Fruit fly (Drosophila melanogaster) whole organism, embryonic: Measurements from ENCODE around the gene LSm3.

Experiments used
- Atf6 ChIP-seq: fragments of 200-800 bp; sonication (Bioruptor generic); IDR thresholded peaks from 2 replicates; pipeline ENCODE4 v1.3.6; 2022; ENCODE audit warnings: missing biosample characterization, missing genetic modification characterization
- C15 ChIP-seq: fragments of 200-800 bp; sonication (Bioruptor generic); IDR thresholded peaks from 3 replicates; pipeline ENCODE4 v1.3.6; 2022; ENCODE audit warnings: missing biosample characterization, missing genetic modification characterization
- CG1024 ChIP-seq: fragments of 200-800 bp; sonication (Bioruptor generic); IDR thresholded peaks from 2 replicates; pipeline ENCODE4 v1.3.6; 2022; ENCODE audit warnings: missing biosample characterization, missing genetic modification characterization
- CG10431 ChIP-seq: fragments of 200-800 bp; sonication (Bioruptor generic); optimal IDR thresholded peaks from 3 replicates; lab custom pipeline; 2018; ENCODE audit warnings: missing biosample characterization, mild to moderate bottlenecking, missing genetic modification characterization
- CG10979 ChIP-seq: fragments of 200-800 bp; sonication (Bioruptor generic); optimal IDR thresholded peaks from 2 replicates; lab custom pipeline; 2018; ENCODE audit warnings: missing biosample characterization, mild to moderate bottlenecking, missing genetic modification characterization, moderate library complexity
- CG11456 ChIP-seq: fragments of 200-800 bp; sonication (Bioruptor generic); IDR thresholded peaks from 3 replicates; pipeline ENCODE4 v1.3.6; 2022; ENCODE audit warnings: missing biosample characterization, missing genetic modification characterization
- CG1233 ChIP-seq: fragments of 200-800 bp; sonication (Bioruptor generic); optimal IDR thresholded peaks from 4 replicates; lab custom pipeline; 2018; ENCODE audit warnings: missing biosample characterization, mild to moderate bottlenecking, missing genetic modification characterization
- CG12744 ChIP-seq: fragments of 200-800 bp; sonication (Bioruptor generic); optimal IDR thresholded peaks from 2 replicates; lab custom pipeline; 2016; ENCODE audit warnings: missing biosample characterization, missing genetic modification characterization
- CG14441 ChIP-seq: fragments of 200-800 bp; sonication (Bioruptor generic); IDR thresholded peaks from 2 replicates; pipeline ENCODE4 v1.3.6; 2022; ENCODE audit warnings: missing biosample characterization, missing genetic modification characterization
- CG18599 ChIP-seq: fragments of 200-800 bp; sonication (Bioruptor generic); optimal IDR thresholded peaks from 3 replicates; lab custom pipeline; 2017; ENCODE audit warnings: missing biosample characterization, missing genetic modification characterization, mild to moderate bottlenecking, moderate library complexity, missing genetic modification reagents
- CG3163 ChIP-seq: fragments of 200-800 bp; sonication (Bioruptor generic); optimal IDR thresholded peaks from 3 replicates; lab custom pipeline; 2016; ENCODE audit warnings: missing biosample characterization, missing genetic modification characterization
- CG3407 ChIP-seq: fragments of 200-800 bp; sonication (Bioruptor generic); optimal IDR thresholded peaks from 2 replicates; lab custom pipeline; 2018; ENCODE audit warnings: missing biosample characterization, mild to moderate bottlenecking, missing genetic modification characterization
- CG3726 ChIP-seq: fragments of 200-800 bp; sonication (Bioruptor generic); IDR thresholded peaks from 3 replicates; pipeline ENCODE4, ENCODE4 v1.3.6; 2022; ENCODE audit warnings: missing biosample characterization, missing genetic modification characterization
- CG4404 ChIP-seq: fragments of 200-800 bp; sonication (Bioruptor generic); IDR thresholded peaks from 2 replicates; pipeline ENCODE4 v1.3.6; 2022; ENCODE audit warnings: missing biosample characterization, missing genetic modification characterization
- CG6272 ChIP-seq: fragments of 200-800 bp; sonication (Bioruptor generic); IDR thresholded peaks from 2 replicates; pipeline ENCODE4 v1.3.6; 2022; ENCODE audit warnings: missing biosample characterization, missing genetic modification characterization
- CG6683 ChIP-seq: fragments of 200-800 bp; sonication (Bioruptor generic); optimal IDR thresholded peaks from 2 replicates; lab custom pipeline; 2017; ENCODE audit warnings: missing biosample characterization, mild to moderate bottlenecking, missing genetic modification characterization, missing genetic modification reagents
- CG6689 ChIP-seq: fragments of 200-800 bp; sonication (Bioruptor generic); IDR thresholded peaks from 2 replicates; pipeline ENCODE4 v1.3.6; 2022; ENCODE audit warnings: missing biosample characterization, missing genetic modification characterization
- CG7357 ChIP-seq: fragments of 200-800 bp; sonication (Bioruptor generic); IDR thresholded peaks from 3 replicates; pipeline ENCODE4 v1.3.6; 2022; ENCODE audit warnings: missing biosample characterization, missing genetic modification characterization
- CG7786 ChIP-seq: fragments of 200-800 bp; sonication (Bioruptor generic); optimal IDR thresholded peaks from 2 replicates; lab custom pipeline; 2016; ENCODE audit warnings: missing biosample characterization, missing genetic modification characterization
- CG7963 ChIP-seq: fragments of 200-800 bp; sonication (Bioruptor generic); IDR thresholded peaks from 3 replicates; pipeline ENCODE4 v1.3.6; 2022; ENCODE audit warnings: missing biosample characterization, missing genetic modification characterization; ENCODE audit not compliant: partially characterized antibody
- CG8478 ChIP-seq: fragments of >200 bp; optimal IDR thresholded peaks from 2 replicates; lab custom pipeline; 2018
- CG8765 ChIP-seq: fragments of 200-800 bp; sonication (Bioruptor generic); IDR thresholded peaks from 2 replicates; pipeline ENCODE4 v1.3.6; 2022; ENCODE audit warnings: missing biosample characterization, missing genetic modification characterization
- CG9727 ChIP-seq: fragments of 200-800 bp; sonication (Bioruptor generic); optimal IDR thresholded peaks from 3 replicates; lab custom pipeline; 2017; ENCODE audit warnings: missing biosample characterization, mild to moderate bottlenecking, missing genetic modification characterization
- D19B ChIP-seq: fragments of 200-800 bp; sonication (Bioruptor generic); optimal IDR thresholded peaks from 2 replicates; lab custom pipeline; 2017; ENCODE audit warnings: missing biosample characterization, mild to moderate bottlenecking, missing genetic modification characterization
- Dll ChIP-seq: fragments of 200-800 bp; sonication (Bioruptor generic); IDR thresholded peaks from 4 replicates; pipeline ENCODE4 v1.3.6; 2022; ENCODE audit warnings: missing biosample characterization, missing genetic modification characterization; ENCODE audit not compliant: partially characterized antibody
- Dp ChIP-seq: fragments of 200-800 bp; sonication (Bioruptor generic); optimal IDR thresholded peaks from 2 replicates; lab custom pipeline; 2018; ENCODE audit warnings: missing biosample characterization, mild to moderate bottlenecking, missing genetic modification characterization, moderate library complexity
- E2f1 ChIP-seq: fragments of 200-800 bp; sonication (Bioruptor generic); IDR thresholded peaks from 2 replicates; pipeline ENCODE4 v1.3.6; 2022; ENCODE audit warnings: missing biosample characterization, missing genetic modification characterization
- Hmx ChIP-seq: fragments of 200-800 bp; sonication (Bioruptor generic); optimal IDR thresholded peaks from 2 replicates; lab custom pipeline; 2016; ENCODE audit warnings: missing biosample characterization, missing genetic modification characterization
- Mrtf ChIP-seq: fragments of 200-800 bp; sonication (Bioruptor generic); IDR thresholded peaks from 3 replicates; pipeline ENCODE4 v1.3.6; 2022; ENCODE audit warnings: missing biosample characterization, missing genetic modification characterization
- Myb ChIP-seq: fragments of 200-800 bp; sonication (Bioruptor generic); optimal IDR thresholded peaks from 2 replicates; lab custom pipeline; 2016; ENCODE audit warnings: missing biosample characterization, missing genetic modification characterization
- Nf-YA ChIP-seq: fragments of 200-800 bp; sonication (Bioruptor generic); IDR thresholded peaks from 2 replicates; pipeline ENCODE4 v1.3.6; 2022; ENCODE audit warnings: missing biosample characterization, missing genetic modification characterization
- Nf-YB ChIP-seq: fragments of 200-800 bp; sonication (Bioruptor generic); optimal IDR thresholded peaks from 3 replicates; lab custom pipeline; 2019; ENCODE audit warnings: missing biosample characterization, mild to moderate bottlenecking, missing genetic modification characterization, moderate library complexity
- Opbp ChIP-seq: fragments of 200-800 bp; sonication (Bioruptor generic); IDR thresholded peaks from 3 replicates; pipeline ENCODE4 v1.3.6; 2022; ENCODE audit warnings: missing biosample characterization, missing genetic modification characterization; ENCODE audit not compliant: partially characterized antibody
- Optix ChIP-seq: fragments of 200-800 bp; sonication (Bioruptor generic); IDR thresholded peaks from 3 replicates; pipeline ENCODE4 v1.3.6; 2022; ENCODE audit warnings: missing biosample characterization, missing genetic modification characterization
- Trl ChIP-seq, 3 experiments: fragments of >200 bp in 2 of 3; fragments of 200-800 bp in 1 of 3; sonication (Bioruptor generic) in 1 of 3; optimal IDR thresholded peaks; 2 replicates in 1 of 3; 3 replicates in 2 of 3; lab custom pipeline; 2016 to 2017; ENCODE audit warnings: missing biosample characterization in 1 of 3, missing genetic modification characterization in 1 of 3
- ap ChIP-seq: fragments of 200-800 bp; sonication (Bioruptor generic); IDR thresholded peaks from 2 replicates; pipeline ENCODE4 v1.3.6; 2022; ENCODE audit warnings: missing biosample characterization, missing genetic modification characterization
- ato ChIP-seq: fragments of 200-800 bp; sonication (Bioruptor generic); IDR thresholded peaks from 2 replicates; pipeline ENCODE4 v1.3.6; 2022; ENCODE audit warnings: missing biosample characterization, missing genetic modification characterization; ENCODE audit not compliant: partially characterized antibody
- dimm ChIP-seq: fragments of 200-800 bp; sonication (Bioruptor generic); IDR thresholded peaks from 2 replicates; pipeline ENCODE4 v1.3.6; 2022; ENCODE audit warnings: missing biosample characterization, missing genetic modification characterization
- disco-r ChIP-seq: fragments of 200-800 bp; sonication (Bioruptor generic); optimal IDR thresholded peaks from 2 replicates; lab custom pipeline; 2016; ENCODE audit warnings: missing biosample characterization, missing genetic modification characterization
- dysf ChIP-seq: fragments of 200-800 bp; sonication (Bioruptor generic); IDR thresholded peaks from 3 replicates; pipeline ENCODE4 v1.3.6; 2022; ENCODE audit warnings: missing biosample characterization, missing genetic modification characterization
- ftz-f1 ChIP-seq: fragments of 200-800 bp; sonication (Bioruptor generic); optimal IDR thresholded peaks from 2 replicates; lab custom pipeline; 2016; ENCODE audit warnings: missing biosample characterization, missing genetic modification characterization
- gcm2 ChIP-seq: fragments of 200-800 bp; sonication (Bioruptor generic); optimal IDR thresholded peaks from 2 replicates; lab custom pipeline; 2016; ENCODE audit warnings: missing biosample characterization, missing genetic modification characterization
- gem ChIP-seq: fragments of 200-800 bp; sonication (Bioruptor generic); optimal IDR thresholded peaks from 2 replicates; lab custom pipeline; 2019; ENCODE audit warnings: missing biosample characterization, mild to moderate bottlenecking, missing genetic modification characterization, moderate library complexity
- hth ChIP-seq: fragments of >200 bp; optimal IDR thresholded peaks from 2 replicates; lab custom pipeline; 2017; ENCODE audit warnings: inconsistent platforms
- inv ChIP-seq: fragments of 200-800 bp; sonication (Bioruptor generic); IDR thresholded peaks from 2 replicates; pipeline ENCODE4 v1.3.6; 2022; ENCODE audit warnings: missing biosample characterization, missing genetic modification characterization; ENCODE audit not compliant: partially characterized antibody
- p53 ChIP-seq: fragments of 200-800 bp; sonication (Bioruptor generic); optimal IDR thresholded peaks from 2 replicates; lab custom pipeline; 2016; ENCODE audit warnings: missing biosample characterization, missing genetic modification characterization
- run ChIP-seq: fragments of 200-800 bp; sonication (Bioruptor generic); optimal IDR thresholded peaks from 3 replicates; lab custom pipeline; 2018; ENCODE audit warnings: missing biosample characterization, mild to moderate bottlenecking, missing genetic modification characterization
- slou ChIP-seq: fragments of 200-800 bp; sonication (Bioruptor generic); optimal IDR thresholded peaks from 3 replicates; lab custom pipeline; 2016; ENCODE audit warnings: missing biosample characterization, missing genetic modification characterization
- vfl ChIP-seq: fragments of 200-800 bp; sonication (Bioruptor generic); optimal IDR thresholded peaks from 2 replicates; lab custom pipeline; 2016; ENCODE audit warnings: missing biosample characterization, missing genetic modification characterization

LSm3 gene

dm6 chr3R:23992823-23993797, 3.0 kb upstream of the LSm3 start, which contains the start of the genes Epp and Rab7 (continued):
- TF ChIP-seq CG1233 (GFP tag; lab: Kevin White, UChicago): peak; percentile 12
- peak; percentile 11 for TF ChIP-seq Dp (GFP tag; lab: Kevin White, UChicago)
- peak; percentile 19 for TF ChIP-seq CG10979 (tag; lab: Kevin White, UChicago)
- peak; percentile 46 for TF ChIP-seq Myb
- TF ChIP-seq gem: no peak
- no peak for TF ChIP-seq run (tag; lab: Kevin White, UChicago)
- no peak for TF ChIP-seq slou (GFP tag; lab: Kevin White, UChicago)
- no peak for TF ChIP-seq dimm (GFP tag; lab: Robert Waterston, UW)
- no peak for TF ChIP-seq gcm2 (GFP tag; lab: Kevin White, UChicago)
- no peak for TF ChIP-seq CG4404
- no peak for TF ChIP-seq D19B (GFP tag; lab: Kevin White, UChicago)
- TF ChIP-seq Opbp (GFP tag; lab: Robert Waterston, UW): peak; percentile 95
- peak; percentile 45 for TF ChIP-seq Nf-YB (GFP tag; lab: Kevin White, UChicago)
- 0 out of 2 replicates have a peak, but pooled peaks have one; percentile 9 for TF ChIP-seq CG6272
- TF ChIP-seq CG6689 (GFP tag; lab: Robert Waterston, UW): no peak
- peak; percentile 23 for TF ChIP-seq CG7786
- TF ChIP-seq dysf (GFP tag; lab: Robert Waterston, UW): peak; percentile 32; the same call in 1 of the 3 replicates
- no peak for TF ChIP-seq C15 (GFP tag; lab: Robert Waterston, UW)
- TF ChIP-seq ap: no peak
- peak; percentile 89 for TF ChIP-seq Dll
- no peak for TF ChIP-seq CG10431
- no peak for TF ChIP-seq Optix (GFP tag; lab: Robert Waterston, UW)
- no peak for TF ChIP-seq CG3407
- TF ChIP-seq Atf6 (GFP tag; lab: Robert Waterston, UW): no peak
- TF ChIP-seq hth: no peak
- TF ChIP-seq CG18599 (GFP tag; lab: Kevin White, UChicago): peak; percentile 41
- TF ChIP-seq ato (GFP tag; lab: Robert Waterston, UW): peak; percentile 87
- TF ChIP-seq Mrtf (GFP tag; lab: Robert Waterston, UW): no peak
- no peak for TF ChIP-seq CG14441
- TF ChIP-seq E2f1 (GFP tag; lab: Robert Waterston, UW): no peak
- TF ChIP-seq CG12744 (GFP tag; lab: Kevin White, UChicago): peak; percentile 35
- 0 out of 3 replicates have a peak, but pooled peaks have one; percentile 19 for TF ChIP-seq CG7357 (GFP tag; lab: Robert Waterston, UW)
- TF ChIP-seq CG9727 (GFP tag; lab: Kevin White, UChicago): no peak
- TF ChIP-seq CG1024 (GFP tag; lab: Robert Waterston, UW): no peak
- no peak for TF ChIP-seq Hmx (GFP tag; lab: Kevin White, UChicago)
- no peak for TF ChIP-seq Nf-YA
- peak; percentile 32 for TF ChIP-seq p53
- peak; percentile 8 for TF ChIP-seq vfl (GFP tag; lab: Kevin White, UChicago)
- TF ChIP-seq CG8765: no peak
- no peak for TF ChIP-seq CG8478
- TF ChIP-seq disco-r: no peak
- TF ChIP-seq CG6683: peak; percentile 32
- TF ChIP-seq Trl (optimal IDR thresholded peaks at IDR 0.05; lab: Kevin White, UChicago): peak in 1 of 2 experiments; percentile 5
- TF ChIP-seq Trl (GFP tag; optimal IDR thresholded peaks at IDR 0.05; lab: Kevin White, UChicago): peak; percentile 51
- no peak for TF ChIP-seq CG3726 (GFP tag; lab: Robert Waterston, UW)
- TF ChIP-seq ftz-f1 (GFP tag; lab: Kevin White, UChicago): no peak
- TF ChIP-seq CG3163 (GFP tag; lab: Kevin White, UChicago): peak; percentile 56
- TF ChIP-seq CG7963 (GFP tag; lab: Robert Waterston, UW): peak; percentile 87
- 0 out of 3 replicates have a peak, but pooled peaks have one; percentile 44 for TF ChIP-seq CG11456
- peak; percentile 91 for TF ChIP-seq inv (GFP tag; lab: Robert Waterston, UW)
